Worm (Caenorhabditis elegans): ENCODE results near the gene R05G6.10.

Gene R05G6.10

DNA sequence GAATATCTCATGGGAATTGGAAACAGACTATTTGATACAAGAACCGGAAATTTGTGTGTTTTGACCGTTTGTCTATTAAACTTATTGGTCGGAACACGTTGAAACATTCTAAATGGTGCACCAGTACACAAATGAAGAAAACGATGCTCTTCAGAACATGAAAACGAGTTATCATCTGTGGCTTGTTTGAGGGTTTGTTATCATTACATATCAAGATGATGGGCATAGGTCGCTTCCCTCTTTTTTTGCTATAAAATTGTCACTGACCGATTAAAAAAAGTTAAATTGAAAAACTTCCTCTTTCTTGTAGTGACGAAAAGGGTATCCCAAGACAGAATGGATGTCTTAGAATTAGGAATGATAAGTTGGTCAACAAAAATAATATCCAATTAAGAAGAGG is 73.7 kb downstream of the R05G6.10 start:
- TF ChIP-seq him-1 (tag; optimal IDR thresholded peaks at IDR 0.05) = no peak
- no peak for TF ChIP-seq W03F9.2 (tag; optimal IDR thresholded peaks at IDR 0.05)
- TF ChIP-seq dao-5 (tag; optimal IDR thresholded peaks at IDR 0.05) = no peak

All from whole organism, L4/young adult.